Worm (Caenorhabditis elegans): ENCODE results near the gene spp-12.

spp-12 gene

ce11 chrV:13920730-13921129 lies 31.1 kb downstream of the spp-12 start, which contains the start of gene srx-42:
Gene srx-42, plus strand, starts transcription at chrV:13921030.
- TF ChIP-seq ceh-20 (GFP tag; IDR thresholded peaks at IDR 0.05) (no peak), egl-43 (GFP tag; IDR thresholded peaks at IDR 0.05) (no peak), hlh-11 (tag; optimal IDR thresholded peaks at IDR 0.05) (no peak), daf-8 (GFP tag; IDR thresholded peaks at IDR 0.05) (no peak), snpc-1.2 (GFP tag; IDR thresholded peaks at IDR 0.05) (no peak), nhr-102 (tag; optimal IDR thresholded peaks at IDR 0.05) (no peak), vab-7 (GFP tag; IDR thresholded peaks at IDR 0.05) (no peak), lim-7 (GFP tag; IDR thresholded peaks at IDR 0.05) (no peak), zfp-3 (GFP tag; conservative IDR thresholded peaks at IDR 0.05) (no peak), mxl-3 (GFP tag; optimal IDR thresholded peaks at IDR 0.05) (no peak), gei-8 (GFP tag; optimal IDR thresholded peaks at IDR 0.05) (no peak), dpl-1 (GFP tag; optimal IDR thresholded peaks at IDR 0.05) (no peak), nhr-237 (tag; optimal IDR thresholded peaks at IDR 0.05) (no peak), T26A8.4 (GFP tag; IDR thresholded peaks at IDR 0.05) (no peak), nhr-28 (tag; optimal IDR thresholded peaks at IDR 0.05) (no peak)

- no peak for TF ChIP-seq Y48G9A.11 (GFP tag; IDR thresholded peaks at IDR 0.05)
- TF ChIP-seq sdz-12 (GFP tag; optimal IDR thresholded peaks at IDR 0.05), result no peak
- TF ChIP-seq ZK337.2 (GFP tag; IDR thresholded peaks at IDR 0.05), result no peak
- no peak for TF ChIP-seq dmd-6 (GFP tag; IDR thresholded peaks at IDR 0.05)
- no peak for TF ChIP-seq nhr-48 (tag; optimal IDR thresholded peaks at IDR 0.05)
- no peak for TF ChIP-seq nhr-28 (tag; optimal IDR thresholded peaks at IDR 0.05)
- no peak for TF ChIP-seq zip-11 (GFP tag; IDR thresholded peaks at IDR 0.05)
- no peak for TF ChIP-seq T20F7.1 (GFP tag; optimal IDR thresholded peaks at IDR 0.05)
- TF ChIP-seq R02D3.7 (tag; optimal IDR thresholded peaks at IDR 0.05), result no peak
- no peak for TF ChIP-seq mdt-29 (GFP tag; IDR thresholded peaks at IDR 0.05)
- no peak for TF ChIP-seq zag-1 (tag; optimal IDR thresholded peaks at IDR 0.05)
- TF ChIP-seq php-3 (GFP tag; IDR thresholded peaks at IDR 0.05), result no peak
- TF ChIP-seq attf-4 (tag; optimal IDR thresholded peaks at IDR 0.05), result no peak
- no peak for TF ChIP-seq Y75B8A.6 (GFP tag; IDR thresholded peaks at IDR 0.05)
Measured at ce11 chrV:13923851-13924250, 34.2 kb downstream of the spp-12 start, which contains the start of gene srxa-11. Gene srxa-11, plus strand, starts transcription at chrV:13924151.

ce11 chrV:13926398-13926797 lies 36.8 kb downstream of the spp-12 start, which contains the start of gene srxa-12:
Gene srxa-12, plus strand, starts transcription at chrV:13926698.
- TF ChIP-seq nhr-102 (tag; optimal IDR thresholded peaks at IDR 0.05) (no peak), lsy-2 (tag; optimal IDR thresholded peaks at IDR 0.05) (no peak), hif-1 (tag; optimal IDR thresholded peaks at IDR 0.05) (no peak), ceh-44 (GFP tag; IDR thresholded peaks at IDR 0.05) (no peak), pha-4 (GFP tag; IDR thresholded peaks at IDR 0.05) (no peak), pha-4 (tag; optimal IDR thresholded peaks at IDR 0.05) (no peak), ces-1 (GFP tag; optimal IDR thresholded peaks at IDR 0.05) (no peak), ceh-32 (tag; optimal IDR thresholded peaks at IDR 0.05; ENCODE audit: poor library complexity) (no peak), lin-1 (GFP tag; IDR thresholded peaks at IDR 0.05) (no peak), mxl-2 (GFP tag; conservative IDR thresholded peaks at IDR 0.05) (no peak), unc-130 (GFP tag; optimal IDR thresholded peaks at IDR 0.05) (no peak), T26A8.4 (GFP tag; IDR thresholded peaks at IDR 0.05) (no peak), ztf-11 (tag; optimal IDR thresholded peaks at IDR 0.05) (no peak)
